Worm (Caenorhabditis elegans): ENCODE measurements around the gene nhr-130.

The nhr-130 gene

DNA sequence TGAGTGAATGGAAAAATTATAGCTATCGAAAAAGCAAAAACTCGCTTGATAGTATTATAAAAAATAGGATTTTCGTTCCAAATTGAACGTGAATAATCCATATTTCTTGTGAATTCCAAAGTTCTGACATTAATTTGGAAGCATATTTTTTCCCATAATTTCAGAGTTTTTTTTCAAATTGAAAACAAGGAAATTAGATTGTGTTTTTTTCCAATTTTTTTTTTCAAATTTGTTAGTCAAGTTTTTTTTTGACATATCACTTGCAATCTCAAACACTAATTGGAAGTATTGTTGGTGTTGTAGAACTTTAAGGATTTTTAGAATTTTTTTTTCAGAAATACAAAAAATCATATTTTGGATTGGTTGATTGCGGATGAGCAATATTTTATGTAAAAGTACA, 36.6 kb downstream of the nhr-130 start, which contains the start of gene srh-34:
Gene srh-34, minus strand, starts transcription at position 101 of the 400 bp plus-strand sequence.
- TF ChIP-seq nhr-77 (tag; optimal IDR thresholded peaks at IDR 0.05) (no peak), sma-9 (GFP tag; optimal IDR thresholded peaks at IDR 0.05) (no peak), sma-9 (tag; optimal IDR thresholded peaks at IDR 0.05) (no peak), ztf-1 (GFP tag; conservative IDR thresholded peaks at IDR 0.05) (no peak), lin-13 (GFP tag; optimal IDR thresholded peaks at IDR 0.05) (no peak), nhr-129 (tag; optimal IDR thresholded peaks at IDR 0.05) (no peak), ztf-4 (tag; optimal IDR thresholded peaks at IDR 0.05) (no peak), F13H6.1 (tag; optimal IDR thresholded peaks at IDR 0.05) (no peak)

DNA sequence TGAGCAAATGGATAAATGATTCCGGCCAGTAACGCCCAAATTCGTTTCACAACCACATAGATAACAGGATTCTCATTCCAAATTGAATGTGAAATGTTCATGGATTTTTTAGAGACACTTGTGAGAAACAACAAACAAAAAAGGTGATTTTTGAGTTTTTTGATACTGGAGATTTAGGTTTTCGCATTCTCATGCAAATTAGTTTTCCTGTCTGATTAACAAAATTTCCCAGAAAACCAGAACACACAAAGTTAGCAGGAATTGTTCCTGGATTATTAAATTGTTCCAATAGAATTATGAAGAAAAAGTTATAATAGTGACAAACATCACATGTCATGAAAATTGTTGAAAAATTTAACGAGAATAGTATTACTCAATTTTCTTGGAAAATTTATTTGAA, 39.9 kb downstream of the nhr-130 start, which contains the start of gene srh-33:
Gene srh-33, minus strand, starts transcription at position 101 of the 400 bp plus-strand sequence.
- TF ChIP-seq lin-39 (tag; optimal IDR thresholded peaks at IDR 0.05) (no peak), ama-1 (optimal IDR thresholded peaks at IDR 0.05) (no peak), alr-1 (tag; optimal IDR thresholded peaks at IDR 0.05) (no peak), nhr-12 (tag; optimal IDR thresholded peaks at IDR 0.05) (no peak), sem-4 (tag; optimal IDR thresholded peaks at IDR 0.05) (no peak), nhr-11 (tag; optimal IDR thresholded peaks at IDR 0.05) (no peak), ztf-4 (tag; optimal IDR thresholded peaks at IDR 0.05) (no peak), Y55F3AM.14 (GFP tag; optimal IDR thresholded peaks at IDR 0.05) (no peak), lin-11 (tag; optimal IDR thresholded peaks at IDR 0.05) (no peak), nhr-10 (tag; optimal IDR thresholded peaks at IDR 0.05) (no peak), nhr-237 (tag; optimal IDR thresholded peaks at IDR 0.05) (no peak), peb-1 (tag; optimal IDR thresholded peaks at IDR 0.05) (no peak), nhr-6 (tag; optimal IDR thresholded peaks at IDR 0.05) (no peak), C34F6.9 (tag; optimal IDR thresholded peaks at IDR 0.05) (no peak), nhr-25 (tag; optimal IDR thresholded peaks at IDR 0.05) (no peak), mdl-1 (tag; optimal IDR thresholded peaks at IDR 0.05) (no peak), sma-9 (GFP tag; optimal IDR thresholded peaks at IDR 0.05) (no peak), sma-9 (tag; optimal IDR thresholded peaks at IDR 0.05) (no peak), ztf-11 (tag; optimal IDR thresholded peaks at IDR 0.05) (no peak), lsy-2 (tag; optimal IDR thresholded peaks at IDR 0.05) (no peak)

- TF ChIP-seq nhr-129 (tag; optimal IDR thresholded peaks at IDR 0.05) = no peak
- no peak for TF ChIP-seq elt-3 (tag; optimal IDR thresholded peaks at IDR 0.05)
- TF ChIP-seq nhr-11 (tag; optimal IDR thresholded peaks at IDR 0.05) = no peak
- TF ChIP-seq R02D3.7 (tag; optimal IDR thresholded peaks at IDR 0.05) = no peak
- no peak for TF ChIP-seq nhr-6 (tag; optimal IDR thresholded peaks at IDR 0.05)
- TF ChIP-seq snpc-4 (tag; optimal IDR thresholded peaks at IDR 0.05) = no peak
- TF ChIP-seq sem-4 (tag; optimal IDR thresholded peaks at IDR 0.05) = no peak
- no peak for TF ChIP-seq gmeb-1 (tag; optimal IDR thresholded peaks at IDR 0.05)
- no peak for TF ChIP-seq lsy-2 (tag; optimal IDR thresholded peaks at IDR 0.05)
- no peak for TF ChIP-seq lin-13 (GFP tag; optimal IDR thresholded peaks at IDR 0.05)
- no peak for TF ChIP-seq blmp-1 (tag; optimal IDR thresholded peaks at IDR 0.05; ENCODE audit: insufficient read depth)
Measured at ce11 chrV:440923-441322, 42.2 kb downstream of the nhr-130 start, which contains the start of gene B0554.7. TSS of gene B0554.7 (minus strand) at chrV:441023.

- TF ChIP-seq zag-1 (tag; optimal IDR thresholded peaks at IDR 0.05) (no peak), nhr-6 (tag; optimal IDR thresholded peaks at IDR 0.05) (no peak), nhr-10 (tag; optimal IDR thresholded peaks at IDR 0.05) (no peak), unc-39 (tag; optimal IDR thresholded peaks at IDR 0.05) (no peak)
Measured at ce11 chrV:439183-439749, 43.9 kb downstream of the nhr-130 start.

DNA sequence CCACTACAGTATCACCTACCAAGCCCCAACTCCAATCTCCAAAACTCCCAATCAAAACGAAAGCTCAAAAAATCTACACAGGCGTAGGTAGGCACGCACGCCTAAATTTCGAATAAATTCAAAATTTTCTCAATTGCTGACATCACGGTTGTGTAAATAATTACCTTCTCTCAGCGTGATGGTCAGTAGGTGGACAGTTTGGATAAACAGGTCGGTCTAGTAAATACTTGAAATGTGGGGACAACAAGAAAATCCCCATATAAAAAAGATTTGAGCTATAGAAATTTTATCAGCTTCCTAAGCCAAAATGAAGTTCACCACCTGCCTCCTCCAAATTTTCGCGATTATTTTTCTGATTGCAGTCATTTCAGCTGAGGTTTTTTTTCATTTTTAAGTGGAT, 45.0 kb downstream of the nhr-130 start, which contains the start of gene B0554.1:
Gene B0554.1, plus strand, starts transcription at position 301 of the 400 bp plus-strand sequence.
- no peak for TF ChIP-seq sem-4 (tag; optimal IDR thresholded peaks at IDR 0.05)
- TF ChIP-seq Y55F3AM.14 (GFP tag; optimal IDR thresholded peaks at IDR 0.05) = no peak
- TF ChIP-seq ztf-11 (tag; optimal IDR thresholded peaks at IDR 0.05) = no peak
- no peak for TF ChIP-seq dmd-4 (tag; optimal IDR thresholded peaks at IDR 0.05)
- no peak for TF ChIP-seq ztf-4 (tag; optimal IDR thresholded peaks at IDR 0.05)

- TF ChIP-seq lin-13 (GFP tag; optimal IDR thresholded peaks at IDR 0.05) (no peak), alr-1 (tag; optimal IDR thresholded peaks at IDR 0.05) (no peak), fos-1 (tag; optimal IDR thresholded peaks at IDR 0.05) (no peak), nhr-21 (tag; optimal IDR thresholded peaks at IDR 0.05) (no peak), nhr-23 (tag; optimal IDR thresholded peaks at IDR 0.05) (no peak)
Measured at ce11 chrV:433898-434297, 49.2 kb downstream of the nhr-130 start, which contains the start of gene B0554.2. TSS of gene B0554.2 (plus strand) at chrV:434198.

Data from whole organism, L2 larva.